Worm (Caenorhabditis elegans) whole organism, L3 larva: ENCODE measurements around the gene C14B9.3.

ENCODE experiments used
- ZK546.5 ChIP-seq: sonication (generic microtip); optimal IDR thresholded peaks from 2 replicates; lab custom pipeline; 2017; ENCODE audit warnings: missing biosample characterization, missing genetic modification characterization
- eor-1 ChIP-seq, 2 experiments: fragments of 150-350 bp; optimal IDR thresholded peaks; 2 replicates each; lab custom pipeline; 2014 to 2018; ENCODE audit warnings: missing biosample characterization in 2 of 2, missing genetic modification characterization in 2 of 2
- fos-1 ChIP-seq: fragments of 150-350 bp; optimal IDR thresholded peaks from 2 replicates; lab custom pipeline; 2014; ENCODE audit warnings: missing biosample characterization, missing genetic modification characterization
- mdl-1 ChIP-seq: fragments of 150-350 bp; optimal IDR thresholded peaks from 2 replicates; lab custom pipeline; 2014; ENCODE audit warnings: missing biosample characterization, missing genetic modification characterization
- nhr-11 ChIP-seq: fragments of 150-350 bp; optimal IDR thresholded peaks from 2 replicates; lab custom pipeline; 2014; ENCODE audit warnings: missing biosample characterization, missing genetic modification characterization
- nhr-76 ChIP-seq: fragments of 150-350 bp; sonication (generic microtip); optimal IDR thresholded peaks from 5 replicates; lab custom pipeline; 2014; ENCODE audit warnings: missing biosample characterization, missing genetic modification characterization
- nhr-77 ChIP-seq: fragments of 150-350 bp; optimal IDR thresholded peaks from 2 replicates; lab custom pipeline; 2014; ENCODE audit warnings: missing biosample characterization, missing genetic modification characterization
- pha-4 ChIP-seq: fragments of 150-350 bp; optimal IDR thresholded peaks from 2 replicates; lab custom pipeline; 2014; ENCODE audit warnings: missing biosample characterization, missing genetic modification reagents, missing genetic modification characterization
- pqm-1 ChIP-seq: fragments of 150-350 bp; optimal IDR thresholded peaks from 2 replicates; lab custom pipeline; 2017; ENCODE audit warnings: missing biosample characterization, missing genetic modification characterization, inconsistent platforms
- snpc-4 ChIP-seq: fragments of 150-350 bp; optimal IDR thresholded peaks from 2 replicates; lab custom pipeline; 2014; ENCODE audit warnings: missing biosample characterization, missing genetic modification characterization
- zag-1 ChIP-seq: fragments of 150-350 bp; optimal IDR thresholded peaks from 2 replicates; lab custom pipeline; 2014; ENCODE audit warnings: missing biosample characterization, missing genetic modification characterization
- ztf-4 ChIP-seq: fragments of 150-350 bp; optimal IDR thresholded peaks from 2 replicates; lab custom pipeline; 2014; ENCODE audit warnings: missing biosample characterization, missing genetic modification characterization

DNA sequence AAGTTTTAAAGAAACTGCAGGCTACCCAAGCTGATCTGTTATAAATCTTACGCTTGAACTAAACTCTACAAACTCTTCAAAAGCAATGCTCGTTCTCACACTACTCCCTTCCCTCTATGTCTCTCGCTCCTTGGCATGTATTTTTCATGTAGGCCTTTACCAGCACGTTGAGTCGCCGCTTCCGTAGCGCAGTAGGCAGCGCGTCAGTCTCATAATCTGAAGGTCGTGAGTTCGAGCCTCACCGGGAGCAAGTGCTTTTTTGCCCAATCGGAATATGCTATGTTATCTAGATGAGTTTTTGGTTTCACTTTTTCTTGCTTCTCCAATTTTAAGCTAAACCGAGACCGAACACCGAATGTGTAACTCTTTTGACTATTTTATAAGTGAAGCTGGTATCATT is 2.1 kb upstream of the C14B9.3 start:
- TF ChIP-seq eor-1 (tag; optimal IDR thresholded peaks at IDR 0.05; lab: Kevin White, UChicago) (no peak), zag-1 (tag; lab: Kevin White, UChicago) (no peak), snpc-4 (tag; lab: Kevin White, UChicago) (no peak), nhr-77 (tag; lab: Kevin White, UChicago) (no peak), ztf-4 (tag; lab: Kevin White, UChicago) (no peak), nhr-76 (tag; lab: Kevin White, UChicago) (no peak), pqm-1 (tag; lab: Kevin White, UChicago) (no peak), mdl-1 (tag; lab: Kevin White, UChicago) (no peak), nhr-11 (tag; lab: Kevin White, UChicago) (no peak), fos-1 (tag; lab: Kevin White, UChicago) (no peak), pha-4 (tag; lab: Kevin White, UChicago) (peak; percentile 45), ZK546.5 (no peak)
